Worm (Caenorhabditis elegans) whole organism, midembryonic: ENCODE results near the gene H08J19.1.

Source experiments
- flt-1 ChIP-seq: fragments of 200-800 bp; sonication (Bioruptor generic); IDR thresholded peaks from 2 replicates; pipeline ENCODE4 v1.3.6; 2022; ENCODE audit warnings: missing genetic modification characterization, missing compliant biosample characterization
- klf-2 ChIP-seq: fragments of 200-800 bp; sonication (Bioruptor generic); conservative IDR thresholded peaks from 2 replicates; pipeline ENCODE4 v1.3.6; 2022; ENCODE audit warnings: missing genetic modification reagents, missing genetic modification characterization, missing compliant biosample characterization
- med-1 ChIP-seq: sonication (generic microtip); optimal IDR thresholded peaks from 2 replicates; lab custom pipeline; 2017; ENCODE audit warnings: missing genetic modification characterization, mild to moderate bottlenecking, missing compliant biosample characterization, antibody characterized with exemption, missing genetic modification reagents; ENCODE audit not compliant: insufficient read depth
- ref-1 ChIP-seq: fragments of 200-800 bp; sonication (Bioruptor generic); conservative IDR thresholded peaks from 2 replicates; pipeline ENCODE4 v1.3.6; 2022; ENCODE audit warnings: missing genetic modification reagents, missing genetic modification characterization, missing compliant biosample characterization
- ztf-23 ChIP-seq: fragments of 200-800 bp; sonication (Bioruptor generic); IDR thresholded peaks from 2 replicates; pipeline ENCODE4 v1.3.6; 2022; ENCODE audit warnings: missing genetic modification reagents, missing genetic modification characterization, missing compliant biosample characterization
- ztf-29 ChIP-seq: fragments of 200-800 bp; sonication (Bioruptor generic); IDR thresholded peaks from 2 replicates; pipeline ENCODE4 v1.3.6; 2022; ENCODE audit warnings: missing genetic modification reagents, missing genetic modification characterization, missing compliant biosample characterization

DNA sequence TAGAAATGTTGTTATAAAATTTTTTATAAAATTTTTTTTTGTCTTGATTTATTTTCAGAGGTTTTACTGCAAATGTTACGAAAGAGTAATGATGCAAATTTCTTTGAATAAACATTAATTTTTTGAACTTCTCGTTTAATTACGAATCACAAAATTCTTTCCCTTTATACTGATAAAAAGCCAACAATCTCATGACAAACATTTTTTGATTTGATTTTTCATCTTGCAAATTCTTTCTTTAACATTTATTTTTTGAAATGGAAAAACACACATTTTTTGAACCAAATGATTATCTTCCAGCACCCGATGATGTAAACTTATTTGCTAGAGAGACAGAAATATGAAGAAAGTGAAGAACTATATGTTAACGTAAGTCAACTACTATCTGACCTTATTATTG is 22.5 kb upstream of the H08J19.1 start, which contains the start of gene K09E9.1:
- no peak for TF ChIP-seq ztf-23
- no peak for TF ChIP-seq ztf-29 (GFP tag; lab: Robert Waterston, UW)
- TF ChIP-seq flt-1 (GFP tag; lab: Robert Waterston, UW) = no peak
- no peak for TF ChIP-seq med-1 (GFP tag; lab: Kevin White, UChicago)
- TF ChIP-seq klf-2 = no peak
- TF ChIP-seq ref-1 (GFP tag; lab: Robert Waterston, UW) = no peak
